Worm (Caenorhabditis elegans) whole organism, L2 larva: ENCODE data around the gene Y17G9A.3.

Experiments used
- C34F6.9 ChIP-seq: fragments of 150-350 bp; optimal IDR thresholded peaks from 2 replicates; lab custom pipeline; 2014; ENCODE audit warnings: missing biosample characterization, missing genetic modification characterization
- F13H6.1 ChIP-seq: sonication (generic microtip); optimal IDR thresholded peaks from 2 replicates; lab custom pipeline; 2016; ENCODE audit warnings: missing genetic modification characterization, missing compliant biosample characterization
- alr-1 ChIP-seq: fragments of 150-350 bp; optimal IDR thresholded peaks from 2 replicates; lab custom pipeline; 2014; ENCODE audit warnings: missing biosample characterization, missing genetic modification characterization
- aly-2 ChIP-seq: fragments of 150-350 bp; optimal IDR thresholded peaks from 2 replicates; lab custom pipeline; 2014; ENCODE audit warnings: missing biosample characterization, missing genetic modification characterization
- ama-1 ChIP-seq: fragments of 150-350 bp; optimal IDR thresholded peaks from 2 replicates; lab custom pipeline; 2018; ENCODE audit warnings: inconsistent platforms
- blmp-1 ChIP-seq: sonication (generic microtip); optimal IDR thresholded peaks from 2 replicates; lab custom pipeline; 2017; ENCODE audit warnings: missing genetic modification characterization, mild to moderate bottlenecking, missing compliant biosample characterization, antibody characterized with exemption, moderate library complexity; ENCODE audit not compliant: insufficient read depth
- ceh-82 ChIP-seq: fragments of 150-350 bp; optimal IDR thresholded peaks from 2 replicates; lab custom pipeline; 2014; ENCODE audit warnings: missing biosample characterization, missing genetic modification characterization
- crh-2 ChIP-seq: sonication (generic microtip); optimal IDR thresholded peaks from 2 replicates; lab custom pipeline; 2017; ENCODE audit warnings: missing biosample characterization, missing genetic modification characterization
- dmd-4 ChIP-seq: sonication (generic microtip); optimal IDR thresholded peaks from 2 replicates; lab custom pipeline; 2017; ENCODE audit warnings: missing biosample characterization, missing genetic modification characterization
- elt-1 ChIP-seq: fragments of 150-350 bp; optimal IDR thresholded peaks from 2 replicates; lab custom pipeline; 2014; ENCODE audit warnings: missing biosample characterization, missing genetic modification characterization
- gmeb-1 ChIP-seq: fragments of 150-350 bp; optimal IDR thresholded peaks from 2 replicates; lab custom pipeline; 2014; ENCODE audit warnings: missing biosample characterization, missing genetic modification characterization
- lin-11 ChIP-seq: fragments of 150-350 bp; sonication (generic microtip); optimal IDR thresholded peaks from 2 replicates; lab custom pipeline; 2014; ENCODE audit warnings: missing biosample characterization, missing genetic modification characterization, inconsistent platforms, mixed read lengths
- lin-13 ChIP-seq: fragments of 150-350 bp; optimal IDR thresholded peaks from 2 replicates; lab custom pipeline; 2014; ENCODE audit warnings: missing biosample characterization, missing genetic modification reagents, missing genetic modification characterization
- lin-39 ChIP-seq: fragments of 150-350 bp; optimal IDR thresholded peaks from 2 replicates; lab custom pipeline; 2014; ENCODE audit warnings: missing biosample characterization, missing genetic modification reagents, missing genetic modification characterization
- mbf-1 ChIP-seq: sonication (generic microtip); optimal IDR thresholded peaks from 2 replicates; lab custom pipeline; 2017; ENCODE audit warnings: missing biosample characterization, missing genetic modification characterization
- mdl-1 ChIP-seq, 2 experiments: fragments of 150-350 bp in 1 of 2; sonication (generic microtip) in 1 of 2; optimal IDR thresholded peaks; 2 replicates each; lab custom pipeline; 2017; ENCODE audit warnings: missing biosample characterization in 2 of 2, missing genetic modification characterization in 2 of 2
- nhr-10 ChIP-seq: sonication (generic microtip); optimal IDR thresholded peaks from 2 replicates; lab custom pipeline; 2017; ENCODE audit warnings: missing biosample characterization, missing genetic modification characterization
- nhr-11 ChIP-seq: fragments of 150-350 bp; optimal IDR thresholded peaks from 2 replicates; lab custom pipeline; 2014; ENCODE audit warnings: missing biosample characterization, missing genetic modification characterization
- nhr-129 ChIP-seq: fragments of 150-350 bp; optimal IDR thresholded peaks from 2 replicates; lab custom pipeline; 2014; ENCODE audit warnings: missing biosample characterization, missing genetic modification characterization
- nhr-21 ChIP-seq: fragments of 150-350 bp; optimal IDR thresholded peaks from 2 replicates; lab custom pipeline; 2014; ENCODE audit warnings: missing biosample characterization, missing genetic modification characterization
- nhr-23 ChIP-seq: fragments of 150-350 bp; optimal IDR thresholded peaks from 2 replicates; lab custom pipeline; 2014; ENCODE audit warnings: missing biosample characterization, missing genetic modification reagents, missing genetic modification characterization
- nhr-237 ChIP-seq: fragments of 150-350 bp; optimal IDR thresholded peaks from 2 replicates; lab custom pipeline; 2014; ENCODE audit warnings: missing biosample characterization, missing genetic modification characterization
- nhr-25 ChIP-seq: fragments of 150-350 bp; sonication (generic microtip); optimal IDR thresholded peaks from 3 replicates; lab custom pipeline; 2014; ENCODE audit warnings: missing biosample characterization, missing genetic modification characterization
- nhr-6 ChIP-seq: fragments of 150-350 bp; optimal IDR thresholded peaks from 2 replicates; lab custom pipeline; 2014; ENCODE audit warnings: missing biosample characterization, missing genetic modification characterization
- nhr-77 ChIP-seq: fragments of 150-350 bp; optimal IDR thresholded peaks from 2 replicates; lab custom pipeline; 2014; ENCODE audit warnings: missing biosample characterization, missing genetic modification characterization
- peb-1 ChIP-seq: fragments of 150-350 bp; optimal IDR thresholded peaks from 2 replicates; lab custom pipeline; 2014; ENCODE audit warnings: missing biosample characterization, missing genetic modification characterization
- sem-4 ChIP-seq: fragments of 150-350 bp; optimal IDR thresholded peaks from 2 replicates; lab custom pipeline; 2014; ENCODE audit warnings: missing biosample characterization, missing genetic modification reagents, missing genetic modification characterization
- skn-1 ChIP-seq: sonication (generic microtip); optimal IDR thresholded peaks from 2 replicates; lab custom pipeline; 2017; ENCODE audit warnings: missing biosample characterization, missing genetic modification characterization
- sma-3 ChIP-seq: sonication (generic microtip); optimal IDR thresholded peaks from 2 replicates; lab custom pipeline; 2016; ENCODE audit warnings: missing genetic modification reagents, missing genetic modification characterization, missing compliant biosample characterization
- sma-9 ChIP-seq, 2 experiments: fragments of 150-350 bp in 1 of 2; sonication (generic microtip) in 1 of 2; optimal IDR thresholded peaks; 2 replicates each; lab custom pipeline; 2014 to 2016; ENCODE audit warnings: missing genetic modification characterization in 2 of 2, mild to moderate bottlenecking in 1 of 2, missing biosample characterization in 1 of 2, missing compliant biosample characterization in 1 of 2, missing genetic modification reagents in 1 of 2, moderate library complexity in 1 of 2
- snpc-4 ChIP-seq: fragments of 150-350 bp; optimal IDR thresholded peaks from 2 replicates; lab custom pipeline; 2014; ENCODE audit warnings: missing biosample characterization, missing genetic modification characterization
- unc-39 ChIP-seq: fragments of 150-350 bp; optimal IDR thresholded peaks from 2 replicates; lab custom pipeline; 2014; ENCODE audit warnings: missing biosample characterization, missing genetic modification characterization
- unc-55 ChIP-seq: fragments of 150-350 bp; sonication (generic microtip); optimal IDR thresholded peaks from 3 replicates; lab custom pipeline; 2014; ENCODE audit warnings: missing biosample characterization, missing genetic modification reagents, missing genetic modification characterization
- ztf-1 ChIP-seq: fragments of 200-800 bp; sonication (Bioruptor generic); conservative IDR thresholded peaks from 2 replicates; pipeline ENCODE4 v1.3.6; 2022; ENCODE audit warnings: missing genetic modification characterization, missing compliant biosample characterization
- ztf-11 ChIP-seq: sonication (generic microtip); optimal IDR thresholded peaks from 2 replicates; lab custom pipeline; 2017; ENCODE audit warnings: missing biosample characterization, missing genetic modification characterization
- ztf-4 ChIP-seq: fragments of 150-350 bp; optimal IDR thresholded peaks from 2 replicates; lab custom pipeline; 2014; ENCODE audit warnings: missing biosample characterization, missing genetic modification characterization

The Y17G9A.3 gene

ce11 chrIV:4880634-4881033 is 22.2 kb upstream of the Y17G9A.3 start (continued):
- TF ChIP-seq snpc-4 (tag; lab: Kevin White, UChicago) (peak; percentile 98), nhr-23 (no peak), ama-1 (peak; percentile 84), blmp-1 (tag; lab: Kevin White, UChicago) (no peak), ztf-1 (GFP tag; lab: Robert Waterston, UW) (no peak), C34F6.9 (tag; lab: Kevin White, UChicago) (no peak), sem-4 (tag; lab: Kevin White, UChicago) (no peak), peb-1 (peak; percentile 16)

- TF ChIP-seq dmd-4 (tag; lab: Kevin White, UChicago) (no peak), elt-1 (no peak)
- TF ChIP-seq, all 48 proteins: peak for 0
These were observed 18.6 kb upstream of the Y17G9A.3 start, which contains the start of gene str-170 for ce11 chrIV:4877102-4877501. Gene str-170 (plus strand): TSS chrIV:4877402.

ce11 chrIV:4874603-4875002 is 16.1 kb upstream of the Y17G9A.3 start, which contains the start of gene str-174:
Gene str-174 (minus strand): TSS chrIV:4874703.
- TF ChIP-seq dmd-4 (tag; lab: Kevin White, UChicago) (no peak), peb-1 (no peak), lin-39 (no peak), alr-1 (tag; lab: Kevin White, UChicago) (no peak), blmp-1 (tag; lab: Kevin White, UChicago) (no peak), mbf-1 (tag; lab: Kevin White, UChicago) (no peak), ztf-4 (tag; lab: Kevin White, UChicago) (no peak), nhr-25 (tag; lab: Kevin White, UChicago) (no peak), gmeb-1 (tag; lab: Kevin White, UChicago) (no peak), unc-55 (GFP tag; lab: Kevin White, UChicago) (no peak), nhr-237 (tag; lab: Kevin White, UChicago) (no peak), nhr-21 (no peak), nhr-77 (no peak), aly-2 (no peak), nhr-6 (tag; lab: Kevin White, UChicago) (no peak)

ce11 chrIV:4870546-4870945 is 12.1 kb upstream of the Y17G9A.3 start, which contains the start of gene str-175:
Gene str-175 (minus strand): TSS chrIV:4870646.
- TF ChIP-seq sma-3 (no peak), lin-13 (GFP tag; lab: Kevin White, UChicago) (no peak), ztf-1 (GFP tag; lab: Robert Waterston, UW) (no peak), ama-1 (no peak), sem-4 (tag; lab: Kevin White, UChicago) (no peak), lin-11 (tag; lab: Kevin White, UChicago) (no peak), sma-9 (GFP tag; optimal IDR thresholded peaks at IDR 0.05; lab: Kevin White, UChicago) (no peak), sma-9 (tag; optimal IDR thresholded peaks at IDR 0.05; lab: Kevin White, UChicago) (no peak), nhr-77 (no peak), dmd-4 (tag; lab: Kevin White, UChicago) (no peak)

- TF ChIP-seq alr-1 (tag; lab: Kevin White, UChicago): no peak
- TF ChIP-seq mdl-1 (tag; optimal IDR thresholded peaks at IDR 0.05; lab: Kevin White, UChicago): no peak
- TF ChIP-seq skn-1 (tag; lab: Kevin White, UChicago): no peak
- TF ChIP-seq nhr-129 (tag; lab: Kevin White, UChicago): no peak
- no peak for TF ChIP-seq ceh-82
- no peak for TF ChIP-seq crh-2
- TF ChIP-seq ztf-11 (tag; lab: Kevin White, UChicago): no peak
- TF ChIP-seq, all 48 proteins: peak for 0
These were observed 9.1 kb upstream of the Y17G9A.3 start, which contains the start of gene str-172 for ce11 chrIV:4867610-4868009. Gene str-172 (minus strand): TSS chrIV:4867710.

ce11 chrIV:4866599-4866998 is 8.1 kb upstream of the Y17G9A.3 start:
- TF ChIP-seq sma-3 (no peak), nhr-11 (tag; lab: Kevin White, UChicago) (no peak), nhr-129 (tag; lab: Kevin White, UChicago) (no peak), unc-39 (tag; lab: Kevin White, UChicago) (no peak), sem-4 (tag; lab: Kevin White, UChicago) (no peak), lin-11 (tag; lab: Kevin White, UChicago) (no peak), aly-2 (no peak), blmp-1 (tag; lab: Kevin White, UChicago) (no peak), peb-1 (no peak), nhr-10 (tag; lab: Kevin White, UChicago) (no peak), lin-13 (GFP tag; lab: Kevin White, UChicago) (no peak), mbf-1 (tag; lab: Kevin White, UChicago) (no peak), F13H6.1 (tag; lab: Kevin White, UChicago) (no peak)
- TF ChIP-seq, all 48 proteins: peak for 0
